Worm (Caenorhabditis elegans): Measurements from ENCODE around the gene mboa-2.

The mboa-2 gene

DNA sequence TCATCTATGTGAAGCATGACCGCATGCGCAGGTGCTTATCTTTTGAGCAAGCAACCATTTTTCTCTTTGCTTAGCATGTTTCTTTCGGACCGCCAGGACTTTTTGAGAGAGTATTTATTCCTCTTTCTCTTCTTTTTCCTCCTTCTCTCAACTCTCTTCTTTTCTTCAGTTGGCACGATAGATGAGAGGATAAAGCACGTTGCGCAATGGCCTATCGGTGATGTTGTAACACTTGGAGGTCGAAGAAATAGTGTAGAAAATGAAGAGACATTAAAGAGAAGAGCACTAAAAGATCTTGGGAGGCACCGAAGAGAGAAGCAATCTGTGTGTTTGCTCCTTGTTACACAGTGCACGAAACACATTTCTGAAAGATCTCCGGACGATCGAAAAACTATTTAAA lies 38.6 kb downstream of the mboa-2 start:
- TF ChIP-seq php-3 (GFP tag; IDR thresholded peaks at IDR 0.05) (no peak), arid-1 (GFP tag; conservative IDR thresholded peaks at IDR 0.05) (no peak), hlh-30 (tag; optimal IDR thresholded peaks at IDR 0.05; ENCODE audit: insufficient read depth) (peak; percentile 33), snpc-4 (tag; optimal IDR thresholded peaks at IDR 0.05) (no peak), R02D3.7 (tag; optimal IDR thresholded peaks at IDR 0.05) (no peak), nhr-41 (GFP tag; IDR thresholded peaks at IDR 0.05) (no peak), skn-1 (tag; optimal IDR thresholded peaks at IDR 0.05) (no peak), ceh-32 (tag; optimal IDR thresholded peaks at IDR 0.05; ENCODE audit: poor library complexity) (no peak), ceh-62 (tag; optimal IDR thresholded peaks at IDR 0.05) (no peak), nhr-237 (tag; optimal IDR thresholded peaks at IDR 0.05) (no peak), dmd-6 (GFP tag; IDR thresholded peaks at IDR 0.05) (no peak), Y105C5A.15 (GFP tag; IDR thresholded peaks at IDR 0.05) (no peak), hlh-11 (tag; optimal IDR thresholded peaks at IDR 0.05) (peak; percentile 43), unc-130 (GFP tag; optimal IDR thresholded peaks at IDR 0.05) (no peak), mdl-1 (tag; optimal IDR thresholded peaks at IDR 0.05) (peak in 1 of 2 experiments; percentile 20), nhr-11 (tag; optimal IDR thresholded peaks at IDR 0.05) (peak; percentile 66), duxl-1 (tag; optimal IDR thresholded peaks at IDR 0.05; ENCODE audit: poor library complexity) (no peak), zag-1 (tag; optimal IDR thresholded peaks at IDR 0.05) (no peak), T20F7.1 (GFP tag; optimal IDR thresholded peaks at IDR 0.05) (no peak), nhr-102 (tag; optimal IDR thresholded peaks at IDR 0.05) (no peak), F26F4.8 (GFP tag; conservative IDR thresholded peaks at IDR 0.05) (no peak), lin-13 (GFP tag; optimal IDR thresholded peaks at IDR 0.05) (no peak), Y75B8A.6 (GFP tag; IDR thresholded peaks at IDR 0.05) (no peak), mxl-3 (GFP tag; optimal IDR thresholded peaks at IDR 0.05) (peak; percentile 55), nhr-111 (GFP tag; optimal IDR thresholded peaks at IDR 0.05) (no peak), aha-1 (tag) (peak; percentile 55), mes-2 (tag; optimal IDR thresholded peaks at IDR 0.05; ENCODE audit: poor library complexity, severe bottlenecking) (peak; percentile 24), unc-62 (GFP tag; optimal IDR thresholded peaks at IDR 0.05 in 1 of 2) (peak in 1 of 2 experiments; percentile 45), unc-62 (tag; optimal IDR thresholded peaks at IDR 0.05) (no peak), mxl-2 (GFP tag; conservative IDR thresholded peaks at IDR 0.05) (no peak), F44E2.7 (GFP tag; IDR thresholded peaks at IDR 0.05) (no peak), ZK337.2 (GFP tag; IDR thresholded peaks at IDR 0.05) (no peak)

DNA sequence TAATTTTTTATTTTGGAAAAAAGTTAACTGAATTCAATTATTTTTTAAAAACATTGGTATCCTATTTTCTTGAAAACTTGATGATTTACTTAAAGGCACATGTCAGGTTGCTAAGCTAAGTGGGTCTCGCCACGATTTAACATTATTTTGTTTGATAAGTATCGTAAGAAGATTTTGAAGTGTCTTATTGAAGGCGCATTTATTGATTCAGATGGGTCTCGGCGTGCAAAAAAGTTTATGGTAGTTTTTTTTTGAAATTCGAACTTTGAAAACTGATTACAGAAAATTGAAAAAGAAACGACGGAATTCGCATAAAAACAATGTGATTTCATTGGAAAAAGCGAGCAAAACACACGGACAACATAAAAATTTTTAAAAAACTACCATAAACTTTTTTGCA lies 39.3 kb downstream of the mboa-2 start:
- TF ChIP-seq mdl-1 (tag; optimal IDR thresholded peaks at IDR 0.05) (no peak), ceh-32 (tag; optimal IDR thresholded peaks at IDR 0.05; ENCODE audit: poor library complexity) (no peak), ceh-44 (GFP tag; IDR thresholded peaks at IDR 0.05) (no peak), lin-29 (GFP tag; IDR thresholded peaks at IDR 0.05) (no peak), unc-39 (tag; optimal IDR thresholded peaks at IDR 0.05) (no peak)

DNA sequence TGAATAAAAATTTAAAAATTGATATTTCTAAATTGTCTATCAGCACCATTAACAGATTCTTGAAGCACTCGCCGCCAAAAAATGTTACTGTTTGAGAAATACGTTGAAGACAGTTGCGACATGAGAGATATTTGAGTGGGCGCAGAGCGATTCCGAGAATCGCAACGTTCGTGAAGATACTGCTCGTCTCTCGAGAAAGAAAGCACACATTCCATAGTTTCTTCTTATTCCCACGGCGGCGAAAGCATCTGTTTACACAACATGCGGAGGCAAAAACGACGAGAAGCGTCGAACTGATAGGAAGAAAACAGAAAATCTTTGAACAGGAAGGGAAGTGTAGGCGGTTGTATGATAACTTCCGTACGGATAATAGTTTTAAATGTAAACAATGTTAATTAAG lies 39.8 kb downstream of the mboa-2 start:
- TF ChIP-seq zfp-3 (GFP tag; conservative IDR thresholded peaks at IDR 0.05) (no peak), madf-9 (GFP tag; conservative IDR thresholded peaks at IDR 0.05) (no peak), nhr-11 (tag; optimal IDR thresholded peaks at IDR 0.05) (peak; percentile 73), F44E2.7 (GFP tag; IDR thresholded peaks at IDR 0.05) (no peak), dpl-1 (GFP tag; optimal IDR thresholded peaks at IDR 0.05) (no peak), lim-7 (GFP tag; IDR thresholded peaks at IDR 0.05) (no peak), sdz-12 (GFP tag; optimal IDR thresholded peaks at IDR 0.05) (peak; percentile 21), zag-1 (tag; optimal IDR thresholded peaks at IDR 0.05) (no peak), daf-8 (GFP tag; IDR thresholded peaks at IDR 0.05) (no peak), pha-4 (GFP tag; IDR thresholded peaks at IDR 0.05) (peak; percentile 47; the same call in 1 of the 2 replicates), pha-4 (tag; optimal IDR thresholded peaks at IDR 0.05) (no peak), nhr-41 (GFP tag; IDR thresholded peaks at IDR 0.05) (no peak), ztf-11 (tag; optimal IDR thresholded peaks at IDR 0.05) (no peak), dmd-8 (GFP tag; IDR thresholded peaks at IDR 0.05) (0 out of 2 replicates have a peak, but pooled peaks have one; percentile 9), ztf-7 (tag; optimal IDR thresholded peaks at IDR 0.05) (no peak), jun-1 (tag; optimal IDR thresholded peaks at IDR 0.05) (no peak), nhr-25 (tag; optimal IDR thresholded peaks at IDR 0.05; ENCODE audit: borderline replicate concordance, insufficient read depth) (no peak), egl-43 (GFP tag; IDR thresholded peaks at IDR 0.05) (no peak), zip-11 (GFP tag; IDR thresholded peaks at IDR 0.05) (no peak)
